Fruit fly (Drosophila melanogaster) whole organism, prepupa: Measurements from ENCODE around the gene CG43339.

Experiments used
- Blimp-1 ChIP-seq: fragments of 200-800 bp; sonication (Bioruptor generic); optimal IDR thresholded peaks from 3 replicates; lab custom pipeline; 2017; ENCODE audit warnings: missing biosample characterization, missing genetic modification characterization, mild to moderate bottlenecking, moderate library complexity, missing genetic modification reagents
- CG10631 ChIP-seq: fragments of 200-800 bp; sonication (Bioruptor generic); optimal IDR thresholded peaks from 2 replicates; lab custom pipeline; 2016; ENCODE audit warnings: missing biosample characterization, missing genetic modification characterization
- CG10669 ChIP-seq: fragments of 200-800 bp; sonication (Bioruptor generic); optimal IDR thresholded peaks from 3 replicates; lab custom pipeline; 2018; ENCODE audit warnings: missing biosample characterization, mild to moderate bottlenecking, missing genetic modification characterization, moderate library complexity
- CG11762 ChIP-seq: fragments of 200-800 bp; sonication (Bioruptor generic); optimal IDR thresholded peaks from 3 replicates; lab custom pipeline; 2016; ENCODE audit warnings: missing biosample characterization, missing genetic modification characterization; ENCODE audit not compliant: insufficient read depth
- CG11902 ChIP-seq: fragments of 200-800 bp; sonication (Bioruptor generic); optimal IDR thresholded peaks from 3 replicates; lab custom pipeline; 2016; ENCODE audit warnings: missing biosample characterization, missing genetic modification characterization
- CG15336 ChIP-seq: fragments of 200-800 bp; sonication (Bioruptor generic); IDR thresholded peaks from 2 replicates; pipeline ENCODE4 v1.3.6; 2022; ENCODE audit warnings: missing biosample characterization, missing genetic modification characterization
- CG1621 ChIP-seq: fragments of 200-800 bp; sonication (Bioruptor generic); optimal IDR thresholded peaks from 3 replicates; lab custom pipeline; 2018; ENCODE audit warnings: missing biosample characterization, mild to moderate bottlenecking, missing genetic modification characterization
- CG16779 ChIP-seq: fragments of 200-800 bp; sonication (Bioruptor generic); optimal IDR thresholded peaks from 3 replicates; lab custom pipeline; 2017; ENCODE audit warnings: missing biosample characterization, mild to moderate bottlenecking, missing genetic modification characterization
- CG3032 ChIP-seq: fragments of 200-800 bp; optimal IDR thresholded peaks from 2 replicates; lab custom pipeline; 2019; ENCODE audit warnings: missing biosample characterization, mild to moderate bottlenecking, missing genetic modification characterization, moderate library complexity
- CG31627 ChIP-seq: fragments of 200-800 bp; sonication (Bioruptor generic); optimal IDR thresholded peaks from 3 replicates; lab custom pipeline; 2016; ENCODE audit warnings: missing biosample characterization, missing genetic modification characterization
- CG34406 ChIP-seq: fragments of 200-800 bp; sonication (Bioruptor generic); optimal IDR thresholded peaks from 3 replicates; lab custom pipeline; 2016; ENCODE audit warnings: missing biosample characterization, missing genetic modification characterization
- CG3919 ChIP-seq: fragments of 200-800 bp; sonication (Bioruptor generic); optimal IDR thresholded peaks from 3 replicates; lab custom pipeline; 2016; ENCODE audit warnings: missing biosample characterization, missing genetic modification characterization
- CG4318 ChIP-seq: fragments of 200-800 bp; sonication (Bioruptor generic); optimal IDR thresholded peaks from 3 replicates; lab custom pipeline; 2017; ENCODE audit warnings: missing biosample characterization, mild to moderate bottlenecking, missing genetic modification characterization
- CG6276 ChIP-seq: fragments of 200-800 bp; sonication (Bioruptor generic); optimal IDR thresholded peaks from 2 replicates; lab custom pipeline; 2017; ENCODE audit warnings: missing biosample characterization, mild to moderate bottlenecking, missing genetic modification characterization
- CG6808 ChIP-seq: fragments of 200-800 bp; sonication (Bioruptor generic); optimal IDR thresholded peaks from 3 replicates; lab custom pipeline; 2017; ENCODE audit warnings: missing biosample characterization, missing genetic modification characterization, mild to moderate bottlenecking, moderate library complexity, missing genetic modification reagents
- CG8119 ChIP-seq: fragments of 200-800 bp; sonication (Bioruptor generic); IDR thresholded peaks from 3 replicates; pipeline ENCODE4 v1.3.6; 2022; ENCODE audit warnings: missing biosample characterization, missing genetic modification characterization
- CG8319 ChIP-seq: fragments of 200-800 bp; sonication (Bioruptor generic); optimal IDR thresholded peaks from 3 replicates; lab custom pipeline; 2016; ENCODE audit warnings: missing biosample characterization, missing genetic modification characterization
- CG8632 ChIP-seq: fragments of 200-800 bp; sonication (Bioruptor generic); optimal IDR thresholded peaks from 3 replicates; lab custom pipeline; 2016; ENCODE audit warnings: missing biosample characterization, missing genetic modification characterization
- CG9139 ChIP-seq: fragments of 200-800 bp; sonication (Bioruptor generic); optimal IDR thresholded peaks from 3 replicates; lab custom pipeline; 2017; ENCODE audit warnings: missing biosample characterization, mild to moderate bottlenecking, missing genetic modification characterization
- Eip75B ChIP-seq: fragments of 200-800 bp; sonication (Bioruptor generic); optimal IDR thresholded peaks from 3 replicates; lab custom pipeline; 2016; ENCODE audit warnings: missing biosample characterization, missing genetic modification characterization
- Eip93F ChIP-seq: fragments of 200-800 bp; sonication (Bioruptor generic); optimal IDR thresholded peaks from 2 replicates; lab custom pipeline; 2016; ENCODE audit warnings: missing biosample characterization, mild to moderate bottlenecking, missing genetic modification characterization
- Ets21C ChIP-seq: fragments of 200-800 bp; sonication (Bioruptor generic); optimal IDR thresholded peaks from 3 replicates; lab custom pipeline; 2016; ENCODE audit warnings: missing biosample characterization, missing genetic modification characterization
- Hr38 ChIP-seq: sonication (Bioruptor generic); optimal IDR thresholded peaks from 2 replicates; lab custom pipeline; 2016; ENCODE audit warnings: missing biosample characterization, missing genetic modification characterization
- Hr39 ChIP-seq: fragments of 200-800 bp; sonication (Bioruptor generic); optimal IDR thresholded peaks from 2 replicates; lab custom pipeline; 2016; ENCODE audit warnings: missing biosample characterization, missing genetic modification characterization
- Hr4 ChIP-seq: fragments of 200-800 bp; sonication (Bioruptor generic); optimal IDR thresholded peaks from 3 replicates; lab custom pipeline; 2016; ENCODE audit warnings: missing biosample characterization, missing genetic modification characterization
- Lpt ChIP-seq: fragments of 200-800 bp; sonication (Bioruptor generic); optimal IDR thresholded peaks from 3 replicates; lab custom pipeline; 2016; ENCODE audit warnings: missing biosample characterization, missing genetic modification characterization
- Met ChIP-seq: fragments of 200-800 bp; sonication (Bioruptor generic); optimal IDR thresholded peaks from 3 replicates; lab custom pipeline; 2016; ENCODE audit warnings: missing biosample characterization, missing genetic modification characterization
- Smox ChIP-seq: fragments of 200-800 bp; sonication (Bioruptor generic); optimal IDR thresholded peaks from 3 replicates; lab custom pipeline; 2016; ENCODE audit warnings: missing biosample characterization, missing genetic modification characterization
- Sox14 ChIP-seq: fragments of 200-800 bp; sonication (Bioruptor generic); optimal IDR thresholded peaks from 3 replicates; lab custom pipeline; 2016; ENCODE audit warnings: missing biosample characterization, missing genetic modification characterization
- Sox15 ChIP-seq: fragments of 200-800 bp; sonication (Bioruptor generic); optimal IDR thresholded peaks from 3 replicates; lab custom pipeline; 2016; ENCODE audit warnings: missing biosample characterization, missing genetic modification characterization
- achi ChIP-seq: fragments of 200-800 bp; sonication (Bioruptor generic); optimal IDR thresholded peaks from 3 replicates; lab custom pipeline; 2016; ENCODE audit warnings: missing biosample characterization, missing genetic modification characterization
- acj6 ChIP-seq: fragments of 200-800 bp; sonication (Bioruptor generic); optimal IDR thresholded peaks from 3 replicates; lab custom pipeline; 2016; ENCODE audit warnings: missing biosample characterization, missing genetic modification characterization
- cyc ChIP-seq: fragments of 200-800 bp; sonication (Bioruptor generic); optimal IDR thresholded peaks from 3 replicates; lab custom pipeline; 2016; ENCODE audit warnings: missing biosample characterization, missing genetic modification characterization
- dac ChIP-seq: fragments of 200-800 bp; sonication (Bioruptor generic); optimal IDR thresholded peaks from 2 replicates; lab custom pipeline; 2017; ENCODE audit warnings: missing biosample characterization, mild to moderate bottlenecking, missing genetic modification characterization
- dsx ChIP-seq: fragments of 200-800 bp; optimal IDR thresholded peaks from 3 replicates; lab custom pipeline; 2019; ENCODE audit warnings: missing biosample characterization, mild to moderate bottlenecking, missing genetic modification characterization, moderate library complexity; ENCODE audit not compliant: poor library complexity, severe bottlenecking
- esn ChIP-seq: fragments of 200-800 bp; sonication (Bioruptor generic); optimal IDR thresholded peaks from 2 replicates; lab custom pipeline; 2016; ENCODE audit warnings: missing biosample characterization, mild to moderate bottlenecking, missing genetic modification characterization, moderate library complexity
- fd59A ChIP-seq: fragments of 200-800 bp; sonication (Bioruptor generic); optimal IDR thresholded peaks from 2 replicates; lab custom pipeline; 2017; ENCODE audit warnings: missing biosample characterization, mild to moderate bottlenecking, missing genetic modification characterization, missing genetic modification reagents
- fd85E ChIP-seq: fragments of 200-800 bp; sonication (Bioruptor generic); optimal IDR thresholded peaks from 3 replicates; lab custom pipeline; 2016; ENCODE audit warnings: missing biosample characterization, missing genetic modification characterization
- fkh ChIP-seq: fragments of 200-800 bp; sonication (Bioruptor generic); optimal IDR thresholded peaks from 3 replicates; lab custom pipeline; 2017; ENCODE audit warnings: missing biosample characterization, mild to moderate bottlenecking, missing genetic modification characterization, moderate library complexity
- lz ChIP-seq: fragments of 200-800 bp; sonication (Bioruptor generic); optimal IDR thresholded peaks from 3 replicates; lab custom pipeline; 2016; ENCODE audit warnings: missing biosample characterization, missing genetic modification characterization
- net ChIP-seq: fragments of 200-800 bp; sonication (Bioruptor generic); optimal IDR thresholded peaks from 3 replicates; lab custom pipeline; 2016; ENCODE audit warnings: missing biosample characterization, missing genetic modification characterization
- pdm3 ChIP-seq: fragments of 200-800 bp; sonication (Bioruptor generic); optimal IDR thresholded peaks from 3 replicates; lab custom pipeline; 2016; ENCODE audit warnings: missing biosample characterization, missing genetic modification characterization
- salr ChIP-seq, 2 experiments: fragments of 200-800 bp; sonication (Bioruptor generic); optimal IDR thresholded peaks; 3 replicates each; lab custom pipeline; 2016 to 2018; ENCODE audit warnings: missing biosample characterization in 2 of 2, missing genetic modification characterization in 2 of 2, mild to moderate bottlenecking in 1 of 2
- ss ChIP-seq, 2 experiments: fragments of 200-800 bp; sonication (Bioruptor generic); optimal IDR thresholded peaks; 2 replicates in 1 of 2; 3 replicates in 1 of 2; lab custom pipeline; 2017 to 2018; ENCODE audit warnings: mild to moderate bottlenecking in 2 of 2, missing biosample characterization in 2 of 2, missing genetic modification characterization in 2 of 2, moderate library complexity in 1 of 2
- svp ChIP-seq: fragments of 200-800 bp; sonication (Bioruptor generic); peaks from one replicate; lab custom pipeline; 2016; ENCODE audit warnings: missing biosample characterization, missing genetic modification characterization
- topi ChIP-seq: fragments of 200-800 bp; sonication (Bioruptor generic); optimal IDR thresholded peaks from 3 replicates; lab custom pipeline; 2016; ENCODE audit warnings: missing biosample characterization, missing genetic modification characterization
- vri ChIP-seq: fragments of 200-800 bp; sonication (Bioruptor generic); optimal IDR thresholded peaks from 3 replicates; lab custom pipeline; 2016; ENCODE audit warnings: missing biosample characterization, mild to moderate bottlenecking, missing genetic modification characterization

The CG43339 gene

DNA sequence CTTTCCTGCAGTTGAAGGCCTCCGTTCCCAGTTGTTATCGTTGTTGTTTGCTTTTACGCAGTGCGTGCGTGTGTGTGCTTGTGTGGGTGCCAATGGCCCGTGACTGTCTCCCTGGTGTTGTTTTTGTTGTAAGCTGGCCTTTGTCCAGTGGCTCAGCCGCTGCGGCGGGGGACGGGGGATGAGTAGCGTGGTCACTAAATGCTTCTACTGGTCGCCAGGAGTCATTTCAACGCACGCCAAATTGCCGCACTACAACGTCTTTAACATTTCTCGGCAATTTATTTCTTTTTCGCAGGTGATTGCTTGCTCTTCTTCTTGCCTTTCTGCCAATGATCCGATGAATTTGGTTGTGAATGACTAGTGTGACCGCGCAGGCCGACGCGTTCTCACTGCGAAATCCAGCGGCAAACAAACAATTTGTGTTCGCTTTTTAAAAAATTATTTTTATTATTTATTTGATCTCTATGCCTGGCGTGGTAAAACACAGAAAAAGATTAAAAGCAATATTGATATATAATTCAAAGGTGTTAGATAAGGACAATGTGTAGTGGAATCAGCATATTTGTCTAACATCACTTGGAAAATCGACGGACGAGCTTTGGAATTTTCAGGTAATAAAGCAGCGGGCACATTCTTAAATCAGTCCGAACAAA, 35.3 kb upstream of the CG43339 start, which contains the start of the genes Faf2 and Grip71 (continued):
- peak; percentile 85 for TF ChIP-seq CG11902
- peak; percentile 79 for TF ChIP-seq esn (GFP tag; lab: Kevin White, UChicago)
- TF ChIP-seq achi, result peak; percentile 80
- TF ChIP-seq acj6 (GFP tag; lab: Kevin White, UChicago), result peak; percentile 88
- peak; percentile 90 for TF ChIP-seq CG31627 (GFP tag; lab: Kevin White, UChicago)
- TF ChIP-seq CG3032 (tag; lab: Kevin White, UChicago), result peak; percentile 90
- TF ChIP-seq CG4318 (GFP tag; lab: Kevin White, UChicago), result peak; percentile 87
- peak; percentile 88 for TF ChIP-seq Sox15
- TF ChIP-seq Sox14 (GFP tag; lab: Kevin White, UChicago), result peak; percentile 92
- peak; percentile 88 for TF ChIP-seq Ets21C (GFP tag; lab: Kevin White, UChicago)
- peak; percentile 61; the same call in 1 of the 2 replicates for TF ChIP-seq CG15336 (GFP tag; lab: Robert Waterston, UW)
- TF ChIP-seq Met (GFP tag; lab: Kevin White, UChicago), result peak; percentile 83
- TF ChIP-seq dsx (GFP tag; lab: Kevin White, UChicago), result peak; percentile 71
- peak; percentile 82 for TF ChIP-seq CG3919
- TF ChIP-seq CG8119, result peak; percentile 78
- TF ChIP-seq Blimp-1 (GFP tag; lab: Kevin White, UChicago), result peak; percentile 21

DNA sequence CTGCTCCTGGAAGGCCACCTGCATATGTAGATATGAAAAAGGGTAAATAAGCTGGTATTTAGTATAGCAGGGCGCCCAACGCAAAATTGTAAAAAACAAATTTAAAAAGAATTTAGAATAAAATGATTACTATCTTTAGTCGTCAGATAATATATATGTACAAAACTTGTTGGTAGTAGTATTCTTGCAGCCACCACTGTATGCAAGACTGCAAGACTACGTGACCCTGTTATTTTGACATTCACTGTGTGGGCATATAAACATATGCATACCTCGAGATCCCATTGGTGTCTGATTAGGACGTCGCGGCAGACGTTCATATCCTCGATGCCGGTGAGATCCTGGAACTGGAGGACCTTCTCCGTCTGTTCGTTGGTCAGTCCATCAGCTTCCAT, 34.8 kb upstream of the CG43339 start:
- TF ChIP-seq achi (peak; percentile 54), ss (GFP tag; optimal IDR thresholded peaks at IDR 0.05; lab: Kevin White, UChicago) (no peak), CG8632 (GFP tag; lab: Kevin White, UChicago) (no peak), Ets21C (GFP tag; lab: Kevin White, UChicago) (no peak), CG3919 (peak; percentile 65), Eip93F (GFP tag; lab: Kevin White, UChicago) (no peak), Hr4 (GFP tag; lab: Kevin White, UChicago) (peak; percentile 71), CG16779 (no peak), CG10631 (GFP tag; lab: Kevin White, UChicago) (peak; percentile 44), CG6276 (no peak), CG9139 (GFP tag; lab: Kevin White, UChicago) (no peak), CG6808 (GFP tag; lab: Kevin White, UChicago) (no peak), vri (GFP tag; lab: Kevin White, UChicago) (no peak), Blimp-1 (GFP tag; lab: Kevin White, UChicago) (no peak), acj6 (GFP tag; lab: Kevin White, UChicago) (peak; percentile 27), CG11762 (GFP tag; lab: Kevin White, UChicago) (peak; percentile 14), cyc (GFP tag; lab: Kevin White, UChicago) (peak; percentile 34), Lpt (GFP tag; lab: Kevin White, UChicago) (no peak), net (GFP tag; lab: Kevin White, UChicago) (peak; percentile 55), CG8319 (GFP tag; lab: Kevin White, UChicago) (peak; percentile 10), Hr38 (GFP tag; lab: Kevin White, UChicago) (peak; percentile 5), CG3032 (tag; lab: Kevin White, UChicago) (no peak), Hr39 (peak; percentile 58), fkh (GFP tag; lab: Kevin White, UChicago) (peak; percentile 61), Eip75B (GFP tag; lab: Kevin White, UChicago) (peak; percentile 44), lz (peak; percentile 61), svp (GFP tag; lab: Kevin White, UChicago) (no peak), dac (GFP tag; lab: Kevin White, UChicago) (no peak), pdm3 (GFP tag; lab: Kevin White, UChicago) (peak; percentile 56), CG31627 (GFP tag; lab: Kevin White, UChicago) (peak; percentile 63), CG1621 (tag; lab: Kevin White, UChicago) (no peak), salr (GFP tag; optimal IDR thresholded peaks at IDR 0.05; lab: Kevin White, UChicago) (no peak), topi (GFP tag; lab: Kevin White, UChicago) (peak; percentile 62), CG34406 (no peak), Met (GFP tag; lab: Kevin White, UChicago) (peak; percentile 56), Smox (GFP tag; lab: Kevin White, UChicago) (peak; percentile 63), esn (GFP tag; lab: Kevin White, UChicago) (peak; percentile 63), Sox15 (no peak), CG10669 (GFP tag; lab: Kevin White, UChicago) (peak; percentile 11), CG8119 (no peak), fd59A (GFP tag; lab: Kevin White, UChicago) (peak; percentile 9), fd85E (GFP tag; lab: Kevin White, UChicago) (no peak)
